Worm (Caenorhabditis elegans) whole organism, young adult: ENCODE measurements around the gene K09F6.7.
"Not testable (repeated sequence)": the region's sequence is repeated elsewhere in the genome, so short reads cannot be mapped to it uniquely, and the experiment has no call there.

Experiments
- B0035.1 ChIP-seq: sonication (generic microtip); optimal IDR thresholded peaks from 2 replicates; lab custom pipeline; 2016; ENCODE audit warnings: missing genetic modification characterization, mild to moderate bottlenecking, missing compliant biosample characterization, missing genotype, missing genetic modification reagents
- B0336.3 ChIP-seq: fragments of 200-800 bp; sonication (Bioruptor generic); IDR thresholded peaks from 2 replicates; pipeline ENCODE4 v1.3.6; 2022; ENCODE audit warnings: missing genetic modification characterization, missing compliant biosample characterization
- C17E4.6 ChIP-seq: fragments of 200-800 bp; sonication (Bioruptor generic); IDR thresholded peaks from 2 replicates; pipeline ENCODE4 v1.3.6; 2022; ENCODE audit warnings: missing genetic modification reagents, missing genetic modification characterization, missing compliant biosample characterization
- F49E8.2 ChIP-seq: sonication (generic microtip); optimal IDR thresholded peaks from 3 replicates; lab custom pipeline; 2017; ENCODE audit warnings: missing genetic modification characterization, mild to moderate bottlenecking, missing compliant biosample characterization, antibody characterized with exemption, moderate library complexity; ENCODE audit not compliant: insufficient read depth
- F57C9.4 ChIP-seq: sonication (generic microtip); optimal IDR thresholded peaks from 2 replicates; lab custom pipeline; 2017; ENCODE audit warnings: mild to moderate bottlenecking, missing genetic modification characterization, missing compliant biosample characterization
- K12H6.12 ChIP-seq: fragments of 200-800 bp; sonication (Bioruptor generic); optimal IDR thresholded peaks from 2 replicates; lab custom pipeline; 2018; ENCODE audit warnings: mild to moderate bottlenecking, missing genetic modification characterization, missing compliant biosample characterization
- aptf-2 ChIP-seq: fragments of 200-800 bp; sonication (Bioruptor generic); conservative IDR thresholded peaks from 2 replicates; pipeline ENCODE4 v1.3.6; 2022; ENCODE audit warnings: missing genetic modification reagents, missing genetic modification characterization, missing compliant biosample characterization
- attf-6 ChIP-seq: fragments of 200-800 bp; sonication (Bioruptor generic); IDR thresholded peaks from 2 replicates; pipeline ENCODE4 v1.3.6; 2022; ENCODE audit warnings: missing genetic modification reagents, missing genetic modification characterization, missing compliant biosample characterization
- bed-2 ChIP-seq: fragments of 200-800 bp; sonication (Bioruptor generic); IDR thresholded peaks from 2 replicates; pipeline ENCODE4 v1.3.6; 2022; ENCODE audit warnings: missing genetic modification reagents, missing genetic modification characterization, missing compliant biosample characterization
- ccch-3 ChIP-seq: fragments of 200-800 bp; sonication (Bioruptor generic); optimal IDR thresholded peaks from 2 replicates; lab custom pipeline; 2018; ENCODE audit warnings: mild to moderate bottlenecking, missing genetic modification characterization, missing compliant biosample characterization
- ceh-100 ChIP-seq: fragments of 200-800 bp; sonication (Bioruptor generic); IDR thresholded peaks from 2 replicates; pipeline ENCODE4 v1.3.6; 2022; ENCODE audit warnings: missing genetic modification reagents, missing genetic modification characterization, missing compliant biosample characterization
- egl-18 ChIP-seq: fragments of 200-800 bp; sonication (Bioruptor generic); IDR thresholded peaks from 2 replicates; pipeline ENCODE4 v1.3.6; 2022; ENCODE audit warnings: missing genetic modification reagents, missing genetic modification characterization, missing compliant biosample characterization
- egrh-3 ChIP-seq: fragments of 200-800 bp; sonication (Bioruptor generic); IDR thresholded peaks from 2 replicates; pipeline ENCODE4 v1.3.6; 2022; ENCODE audit warnings: missing genetic modification reagents, missing genetic modification characterization, missing compliant biosample characterization
- gei-17 ChIP-seq: fragments of 200-800 bp; sonication (Bioruptor generic); optimal IDR thresholded peaks from 2 replicates; lab custom pipeline; 2018; ENCODE audit warnings: mild to moderate bottlenecking, missing genetic modification characterization, missing compliant biosample characterization
- hmg-20 ChIP-seq: fragments of 200-800 bp; sonication (Bioruptor generic); IDR thresholded peaks from 2 replicates; pipeline ENCODE4 v1.3.6; 2022; ENCODE audit warnings: missing genetic modification reagents, missing genetic modification characterization, missing compliant biosample characterization
- lin-35 ChIP-seq, 3 experiments: fragments of 150-350 bp in 2 of 3; sonication (generic microtip) in 1 of 3; optimal IDR thresholded peaks; 2 replicates each; lab custom pipeline; 2014 to 2018; ENCODE audit warnings: missing biosample characterization in 3 of 3, missing genetic modification characterization in 3 of 3, missing genetic modification reagents in 3 of 3
- lin-54 ChIP-seq: fragments of 200-800 bp; sonication (Bioruptor generic); optimal IDR thresholded peaks from 2 replicates; lab custom pipeline; 2018; ENCODE audit warnings: mild to moderate bottlenecking, missing genetic modification characterization, missing compliant biosample characterization
- lsy-27 ChIP-seq: sonication (generic microtip); optimal IDR thresholded peaks from 2 replicates; lab custom pipeline; 2017; ENCODE audit warnings: missing genetic modification characterization, mild to moderate bottlenecking, missing compliant biosample characterization, antibody characterized with exemption, missing genotype, borderline replicate concordance; ENCODE audit not compliant: insufficient read depth
- madf-6 ChIP-seq: fragments of 200-800 bp; sonication (Bioruptor generic); IDR thresholded peaks from 2 replicates; pipeline ENCODE4 v1.3.6; 2022; ENCODE audit warnings: missing genetic modification reagents, missing genetic modification characterization, missing compliant biosample characterization
- mcd-1 ChIP-seq: fragments of 200-800 bp; sonication (Bioruptor generic); IDR thresholded peaks from 2 replicates; pipeline ENCODE4 v1.3.6; 2022; ENCODE audit warnings: missing genetic modification reagents, missing genetic modification characterization, missing compliant biosample characterization
- mel-28 ChIP-seq: sonication (generic microtip); optimal IDR thresholded peaks from 2 replicates; lab custom pipeline; 2016; ENCODE audit warnings: borderline replicate concordance, mild to moderate bottlenecking, missing genetic modification characterization, missing compliant biosample characterization
- mxl-1 ChIP-seq: sonication (generic microtip); optimal IDR thresholded peaks from 2 replicates; lab custom pipeline; 2016; ENCODE audit warnings: missing genetic modification characterization, missing compliant biosample characterization
- rec-8 ChIP-seq, 2 experiments: sonication (generic microtip); optimal IDR thresholded peaks; 2 replicates each; lab custom pipeline; 2016; ENCODE audit warnings: mild to moderate bottlenecking in 2 of 2, missing genetic modification characterization in 2 of 2, missing genetic modification reagents in 2 of 2, missing genotype in 2 of 2, missing biosample characterization in 1 of 2, missing compliant biosample characterization in 1 of 2, moderate library complexity in 1 of 2
- sea-2 ChIP-seq: fragments of 200-800 bp; sonication (Bioruptor generic); IDR thresholded peaks from 2 replicates; pipeline ENCODE4 v1.3.6; 2022; ENCODE audit warnings: missing genetic modification characterization, missing compliant biosample characterization
- snpc-1.1 ChIP-seq: sonication (generic microtip); optimal IDR thresholded peaks from 2 replicates; lab custom pipeline; 2017; ENCODE audit warnings: missing genetic modification characterization, mild to moderate bottlenecking, missing compliant biosample characterization, antibody characterized with exemption, moderate library complexity, missing genotype, missing genetic modification reagents; ENCODE audit not compliant: insufficient read depth
- snpc-3.4 ChIP-seq: sonication (generic microtip); optimal IDR thresholded peaks from 2 replicates; lab custom pipeline; 2017; ENCODE audit warnings: missing genetic modification characterization, mild to moderate bottlenecking, missing compliant biosample characterization, antibody characterized with exemption, moderate library complexity, missing genotype, missing genetic modification reagents
- snpc-4 ChIP-seq, 5 experiments: fragments of 150-350 bp in 1 of 5; sonication (generic microtip) in 4 of 5; optimal IDR thresholded peaks; 2 replicates each; lab custom pipeline; 2014 to 2018; ENCODE audit warnings: missing genetic modification characterization in 5 of 5, missing biosample characterization in 3 of 5, antibody characterized with exemption in 2 of 5, mild to moderate bottlenecking in 2 of 5, missing compliant biosample characterization in 2 of 5, missing genotype in 2 of 5, moderate library complexity in 2 of 5, missing genetic modification reagents in 1 of 5
- xnd-1 ChIP-seq: sonication (generic microtip); optimal IDR thresholded peaks from 2 replicates; lab custom pipeline; 2016; ENCODE audit warnings: missing genotype, missing genetic modification reagents, missing genetic modification characterization, missing compliant biosample characterization
- zfh-2 ChIP-seq: fragments of 200-800 bp; sonication (Bioruptor generic); conservative IDR thresholded peaks from 2 replicates; pipeline ENCODE4 v1.3.6; 2022; ENCODE audit warnings: missing genetic modification reagents, missing genetic modification characterization, missing compliant biosample characterization

K09F6.7 gene

ce11 chrII:2279263-2279662 is 12.7 kb downstream of the K09F6.7 start, which contains the start of gene K09F6.6:
Gene K09F6.6, minus strand, starts transcription at chrII:2279305.
- TF ChIP-seq F57C9.4 (tag; lab: Kevin White, UChicago) = no peak
- no peak for TF ChIP-seq snpc-4 (GFP tag; optimal IDR thresholded peaks at IDR 0.05; lab: Kevin White, UChicago)
- TF ChIP-seq snpc-4 (tag; optimal IDR thresholded peaks at IDR 0.05; lab: Kevin White, UChicago) = no peak
- TF ChIP-seq egl-18 (GFP tag; lab: Robert Waterston, UW) = no peak
- TF ChIP-seq lin-54 (GFP tag; lab: Kevin White, UChicago) = no peak
- peak; percentile 44; the same call in 1 of the 2 replicates for TF ChIP-seq egrh-3 (GFP tag; lab: Robert Waterston, UW)
- TF ChIP-seq mxl-1 (tag; lab: Kevin White, UChicago) = no peak
- TF ChIP-seq lin-35 (GFP tag; optimal IDR thresholded peaks at IDR 0.05; lab: Kevin White, UChicago) = no peak
- TF ChIP-seq rec-8 (tag; optimal IDR thresholded peaks at IDR 0.05; lab: Kevin White, UChicago) = no peak
- no peak for TF ChIP-seq gei-17
- no peak for TF ChIP-seq xnd-1
- TF ChIP-seq lsy-27 (tag; lab: Kevin White, UChicago) = no peak
- TF ChIP-seq snpc-3.4 = no peak
- peak; percentile 75 for TF ChIP-seq zfh-2 (GFP tag; lab: Robert Waterston, UW)

- TF ChIP-seq mel-28 (no peak), bed-2 (GFP tag; lab: Robert Waterston, UW) (no peak), xnd-1 (no peak), ccch-3 (GFP tag; lab: Kevin White, UChicago) (no peak)
- TF ChIP-seq, all 124 proteins: peak for 0
Measured at ce11 chrII:2277418-2277817, 14.5 kb downstream of the K09F6.7 start, which contains the start of gene K09F6.15. Gene K09F6.15, minus strand, starts transcription at chrII:2277518.

- TF ChIP-seq egrh-3 (GFP tag; lab: Robert Waterston, UW) = peak; percentile 67; the same call in 1 of the 2 replicates
- no peak for TF ChIP-seq lsy-27 (tag; lab: Kevin White, UChicago)
- TF ChIP-seq B0336.3 (GFP tag; lab: Robert Waterston, UW) = 0 out of 2 replicates have a peak, but pooled peaks have one; percentile 25
- TF ChIP-seq aptf-2 = no peak
- TF ChIP-seq mcd-1 (GFP tag; lab: Robert Waterston, UW) = peak; percentile 29; the same call in 1 of the 2 replicates
- no peak for TF ChIP-seq C17E4.6 (GFP tag; lab: Robert Waterston, UW)
- TF ChIP-seq madf-6 (GFP tag; lab: Robert Waterston, UW) = no peak
- TF ChIP-seq F49E8.2 (tag; lab: Kevin White, UChicago) = no peak
- no peak for TF ChIP-seq B0035.1 (tag; lab: Kevin White, UChicago)
- peak; percentile 86 for TF ChIP-seq zfh-2 (GFP tag; lab: Robert Waterston, UW)
- no peak for TF ChIP-seq ceh-100 (GFP tag; lab: Robert Waterston, UW)
- no peak for TF ChIP-seq sea-2
- TF ChIP-seq, all 124 proteins: peak for 4
Measured at ce11 chrII:2273750-2274149, 18.2 kb downstream of the K09F6.7 start.

ce11 chrII:2254861-2255260 is 37.1 kb downstream of the K09F6.7 start, which contains the start of gene K09F6.3:
Gene K09F6.3, plus strand, starts transcription at chrII:2255161.
- TF ChIP-seq lsy-27 (tag; lab: Kevin White, UChicago); lin-35 (GFP tag; optimal IDR thresholded peaks at IDR 0.05; lab: Kevin White, UChicago); attf-6 (GFP tag; lab: Robert Waterston, UW): not testable (repeated sequence)

ce11 chrII:2253676-2254075 is 38.3 kb downstream of the K09F6.7 start:
- no peak for TF ChIP-seq hmg-20 (GFP tag; lab: Robert Waterston, UW)
- TF ChIP-seq snpc-1.1 = no peak
- TF ChIP-seq zfh-2 (GFP tag; lab: Robert Waterston, UW) = peak; percentile 60; the same call in 1 of the 2 replicates
- no peak for TF ChIP-seq K12H6.12 (tag; lab: Kevin White, UChicago)
